Fruit fly (Drosophila melanogaster) ovary, adult (tissue): ENCODE measurements around the gene piwi.

Experiments used
- CG17801 ChIP-seq: fragments of 200-800 bp; optimal IDR thresholded peaks from 2 replicates; lab custom pipeline; 2019; ENCODE audit warnings: missing biosample characterization, mild to moderate bottlenecking, missing genetic modification characterization, moderate library complexity; ENCODE audit not compliant: partially characterized antibody

Gene piwi

DNA sequence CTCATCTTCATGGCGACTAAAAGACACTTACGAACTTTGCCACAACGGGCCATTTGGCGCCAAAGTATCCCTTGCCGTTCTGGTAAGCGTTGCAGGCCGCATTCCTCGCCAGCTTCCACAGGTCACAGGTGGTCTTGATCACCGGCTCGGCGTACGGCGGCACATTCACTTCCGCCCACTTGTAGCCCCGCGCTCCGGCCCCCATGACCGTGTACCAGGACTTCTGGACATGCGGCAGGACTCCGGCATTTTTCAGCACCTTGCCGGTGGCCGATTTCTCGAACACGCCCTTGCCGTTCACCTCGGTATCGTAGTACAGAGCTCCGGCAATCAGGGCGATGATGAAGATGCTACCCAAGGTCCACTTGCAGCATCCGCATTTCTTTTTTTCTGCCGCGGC lies 21.3 kb downstream of the piwi start:
- TF ChIP-seq CG17801 (GFP tag; lab: Kevin White, UChicago): no peak

- TF ChIP-seq CG17801 (GFP tag; lab: Kevin White, UChicago): no peak
Measured at dm6 chr2L:10964493-10964892, 22.7 kb downstream of the piwi start.

- no peak for TF ChIP-seq CG17801 (GFP tag; lab: Kevin White, UChicago)
Measured at dm6 chr2L:10963979-10964378, 23.2 kb downstream of the piwi start, which contains the start of gene dpr2. Gene dpr2 (minus strand): TSS chr2L:10964153.

- TF ChIP-seq CG17801 (GFP tag; lab: Kevin White, UChicago): no peak
Measured at dm6 chr2L:10940196-10940595, 47.0 kb downstream of the piwi start.

- no peak for TF ChIP-seq CG17801 (GFP tag; lab: Kevin White, UChicago)
Measured at dm6 chr2L:10936362-10936761, 50.9 kb downstream of the piwi start, which contains the start of gene CG14072. Gene CG14072 (plus strand): TSS chr2L:10936662.
